Fruit fly (Drosophila melanogaster) whole organism, embryonic: ENCODE results near the gene rictor.
A peak's percentile ranks its signal among the peaks of the same experiment; 100 is the strongest.

Experiments
- Atf6 ChIP-seq: fragments of 200-800 bp; sonication (Bioruptor generic); IDR thresholded peaks from 2 replicates; pipeline ENCODE4 v1.3.6; 2022; ENCODE audit warnings: missing biosample characterization, missing genetic modification characterization
- Bgb ChIP-seq: fragments of 200-800 bp; sonication (Bioruptor generic); IDR thresholded peaks from 2 replicates; pipeline ENCODE4 v1.3.6; 2022; ENCODE audit warnings: missing biosample characterization, missing genetic modification characterization; ENCODE audit not compliant: partially characterized antibody
- Blimp-1 ChIP-seq: fragments of 200-800 bp; sonication (Bioruptor generic); optimal IDR thresholded peaks from 3 replicates; lab custom pipeline; 2018; ENCODE audit warnings: missing biosample characterization, missing genetic modification characterization, mild to moderate bottlenecking, moderate library complexity, missing genetic modification reagents
- CG10147 ChIP-seq: fragments of 200-800 bp; sonication (Bioruptor generic); optimal IDR thresholded peaks from 2 replicates; lab custom pipeline; 2019; ENCODE audit warnings: missing biosample characterization, mild to moderate bottlenecking, missing genetic modification characterization, moderate library complexity
- CG10209 ChIP-seq: fragments of 200-800 bp; sonication (Bioruptor generic); optimal IDR thresholded peaks from 3 replicates; lab custom pipeline; 2017; ENCODE audit warnings: missing biosample characterization, mild to moderate bottlenecking, missing genetic modification characterization, missing genetic modification reagents
- CG10979 ChIP-seq: fragments of 200-800 bp; sonication (Bioruptor generic); optimal IDR thresholded peaks from 2 replicates; lab custom pipeline; 2018; ENCODE audit warnings: missing biosample characterization, mild to moderate bottlenecking, missing genetic modification characterization, moderate library complexity
- CG13894 ChIP-seq: fragments of 200-800 bp; sonication (Bioruptor generic); optimal IDR thresholded peaks from 3 replicates; lab custom pipeline; 2018; ENCODE audit warnings: missing biosample characterization, mild to moderate bottlenecking, missing genetic modification characterization, moderate library complexity
- CG15011 ChIP-seq: fragments of 200-800 bp; sonication (Bioruptor generic); optimal IDR thresholded peaks from 3 replicates; lab custom pipeline; 2018; ENCODE audit warnings: missing biosample characterization, mild to moderate bottlenecking, missing genetic modification characterization
- CG16813 ChIP-seq: fragments of 200-800 bp; sonication (Bioruptor generic); IDR thresholded peaks from 3 replicates; pipeline ENCODE4 v1.3.6; 2022; ENCODE audit warnings: missing biosample characterization, missing genetic modification characterization; ENCODE audit not compliant: partially characterized antibody
- CG17361 ChIP-seq: fragments of 200-800 bp; sonication (Bioruptor generic); IDR thresholded peaks from 3 replicates; pipeline ENCODE4 v1.3.6; 2022; ENCODE audit warnings: missing biosample characterization, missing genetic modification characterization
- CG17385 ChIP-seq: fragments of 200-800 bp; sonication (Bioruptor generic); optimal IDR thresholded peaks from 3 replicates; lab custom pipeline; 2018; ENCODE audit warnings: missing biosample characterization, mild to moderate bottlenecking, missing genetic modification characterization
- CG3726 ChIP-seq: fragments of 200-800 bp; sonication (Bioruptor generic); IDR thresholded peaks from 3 replicates; pipeline ENCODE4, ENCODE4 v1.3.6; 2022; ENCODE audit warnings: missing biosample characterization, missing genetic modification characterization
- CG4328 ChIP-seq: fragments of 200-800 bp; sonication (Bioruptor generic); optimal IDR thresholded peaks from 3 replicates; lab custom pipeline; 2017; ENCODE audit warnings: missing biosample characterization, missing genetic modification reagents, missing genetic modification characterization
- CG4730 ChIP-seq: fragments of 200-800 bp; sonication (Bioruptor generic); IDR thresholded peaks from 2 replicates; pipeline ENCODE4 v1.3.6; 2022; ENCODE audit warnings: missing biosample characterization, missing genetic modification characterization
- CG6765 ChIP-seq: fragments of 200-800 bp; sonication (Bioruptor generic); optimal IDR thresholded peaks from 3 replicates; lab custom pipeline; 2017; ENCODE audit warnings: missing biosample characterization, mild to moderate bottlenecking, missing genetic modification characterization
- CG6791 ChIP-seq: fragments of 200-800 bp; sonication (Bioruptor generic); IDR thresholded peaks from 3 replicates; pipeline ENCODE4 v1.3.6; 2022; ENCODE audit warnings: missing biosample characterization, missing genetic modification characterization; ENCODE audit not compliant: partially characterized antibody
- CG7928 ChIP-seq: fragments of 200-800 bp; sonication (Bioruptor generic); optimal IDR thresholded peaks from 2 replicates; lab custom pipeline; 2017; ENCODE audit warnings: missing biosample characterization, mild to moderate bottlenecking, missing genetic modification characterization
- CG8281 ChIP-seq: fragments of 200-800 bp; sonication (Bioruptor generic); optimal IDR thresholded peaks from 2 replicates; lab custom pipeline; 2018; ENCODE audit warnings: missing biosample characterization, mild to moderate bottlenecking, missing genetic modification characterization, moderate library complexity
- CG9817 ChIP-seq: fragments of 200-800 bp; sonication (Bioruptor generic); optimal IDR thresholded peaks from 2 replicates; lab custom pipeline; 2018; ENCODE audit warnings: missing biosample characterization, mild to moderate bottlenecking, missing genetic modification characterization, moderate library complexity
- CkIIα-i1 ChIP-seq: fragments of 200-800 bp; sonication (Bioruptor generic); IDR thresholded peaks from 2 replicates; pipeline ENCODE4 v1.3.6; 2022; ENCODE audit warnings: missing biosample characterization, missing genetic modification characterization
- Dref ChIP-seq: fragments of 200-800 bp; sonication (Bioruptor generic); IDR thresholded peaks from 2 replicates; pipeline ENCODE4 v1.3.6; 2022; ENCODE audit warnings: missing biosample characterization, missing genetic modification characterization
- Ets97D ChIP-seq: fragments of 200-800 bp; sonication (Bioruptor generic); optimal IDR thresholded peaks from 3 replicates; lab custom pipeline; 2016; ENCODE audit warnings: missing biosample characterization, missing genetic modification characterization
- HLH3B ChIP-seq: fragments of 200-800 bp; sonication (Bioruptor generic); IDR thresholded peaks from 2 replicates; pipeline ENCODE4 v1.3.6; 2022; ENCODE audit warnings: missing biosample characterization, missing genetic modification characterization
- Hr3 ChIP-seq: fragments of 200-800 bp; sonication (Bioruptor generic); optimal IDR thresholded peaks from 3 replicates; lab custom pipeline; 2016; ENCODE audit warnings: missing biosample characterization, missing genetic modification characterization
- MTF-1 ChIP-seq: fragments of 200-800 bp; sonication (Bioruptor generic); optimal IDR thresholded peaks from 2 replicates; lab custom pipeline; 2018; ENCODE audit warnings: missing biosample characterization, mild to moderate bottlenecking, missing genetic modification characterization, borderline replicate concordance
- Neu2 ChIP-seq: fragments of 200-800 bp; sonication (Bioruptor generic); optimal IDR thresholded peaks from 3 replicates; lab custom pipeline; 2016; ENCODE audit warnings: missing biosample characterization, missing genetic modification characterization, borderline replicate concordance
- Opbp ChIP-seq: fragments of 200-800 bp; sonication (Bioruptor generic); IDR thresholded peaks from 3 replicates; pipeline ENCODE4 v1.3.6; 2022; ENCODE audit warnings: missing biosample characterization, missing genetic modification characterization; ENCODE audit not compliant: partially characterized antibody
- Sox100B ChIP-seq: fragments of 200-800 bp; sonication (Bioruptor generic); optimal IDR thresholded peaks from 3 replicates; lab custom pipeline; 2018; ENCODE audit warnings: missing biosample characterization, mild to moderate bottlenecking, missing genetic modification characterization
- amos ChIP-seq: fragments of 200-800 bp; sonication (Bioruptor generic); IDR thresholded peaks from 2 replicates; pipeline ENCODE4 v1.3.6; 2022; ENCODE audit warnings: missing biosample characterization, missing genetic modification characterization; ENCODE audit not compliant: partially characterized antibody
- az2 ChIP-seq: fragments of 200-800 bp; sonication (Bioruptor generic); optimal IDR thresholded peaks from 3 replicates; lab custom pipeline; 2016; ENCODE audit warnings: missing biosample characterization, missing genetic modification characterization
- cad ChIP-seq: fragments of >200 bp; optimal IDR thresholded peaks from 2 replicates; lab custom pipeline; 2017; ENCODE audit warnings: missing biosample characterization, missing genetic modification characterization
- crol ChIP-seq: fragments of 200-800 bp; sonication (Bioruptor generic); IDR thresholded peaks from 2 replicates; pipeline ENCODE4 v1.3.6; 2022; ENCODE audit warnings: missing biosample characterization, missing genetic modification characterization
- crp ChIP-seq, 2 experiments: fragments of 200-800 bp; sonication (Bioruptor generic); optimal IDR thresholded peaks; 2 replicates in 1 of 2; 3 replicates in 1 of 2; lab custom pipeline; 2017; ENCODE audit warnings: missing biosample characterization in 2 of 2, missing genetic modification characterization in 2 of 2, mild to moderate bottlenecking in 1 of 2, moderate library complexity in 1 of 2
- cwo ChIP-seq: fragments of 200-800 bp; sonication (Bioruptor generic); optimal IDR thresholded peaks from 3 replicates; lab custom pipeline; 2017; ENCODE audit warnings: missing biosample characterization, missing genetic modification characterization, mild to moderate bottlenecking, moderate library complexity, missing genetic modification reagents
- danr ChIP-seq: fragments of 200-800 bp; sonication (Bioruptor generic); IDR thresholded peaks from 2 replicates; pipeline ENCODE4 v1.3.6; 2022; ENCODE audit warnings: missing biosample characterization, missing genetic modification characterization
- dpn ChIP-seq, 2 experiments: fragments of 200-800 bp; sonication (Bioruptor generic); optimal IDR thresholded peaks; 3 replicates each; lab custom pipeline; 2016; ENCODE audit warnings: missing biosample characterization in 2 of 2, missing genetic modification characterization in 2 of 2
- ems ChIP-seq: fragments of 200-800 bp; sonication (Bioruptor generic); optimal IDR thresholded peaks from 3 replicates; lab custom pipeline; 2016; ENCODE audit warnings: missing biosample characterization, missing genetic modification characterization
- esg ChIP-seq: fragments of 200-800 bp; sonication (Bioruptor generic); conservative IDR thresholded peaks from 2 replicates; pipeline ENCODE4 v1.3.6; 2022; ENCODE audit warnings: missing biosample characterization, missing genetic modification characterization
- fd64A ChIP-seq: fragments of 200-800 bp; sonication (Bioruptor generic); optimal IDR thresholded peaks from 3 replicates; lab custom pipeline; 2018; ENCODE audit warnings: missing biosample characterization, mild to moderate bottlenecking, missing genetic modification characterization
- h ChIP-seq: fragments of >200 bp; optimal IDR thresholded peaks from 2 replicates; lab custom pipeline; 2017
- kni ChIP-seq: fragments of 200-800 bp; sonication (Bioruptor generic); optimal IDR thresholded peaks from 3 replicates; lab custom pipeline; 2017; ENCODE audit warnings: mild to moderate bottlenecking, missing biosample characterization, missing genetic modification reagents, missing genetic modification characterization
- prd ChIP-seq, 3 experiments: fragments of >200 bp in 2 of 3; fragments of 200-800 bp in 1 of 3; sonication (Bioruptor generic) in 1 of 3; optimal IDR thresholded peaks in 2 of 3; IDR thresholded peaks in 1 of 3; 2 replicates in 2 of 3; 3 replicates in 1 of 3; pipeline versions ENCODE4 v1.3.6 to Lab custom; 2017 to 2022; ENCODE audit warnings: missing biosample characterization in 1 of 3, missing genetic modification characterization in 1 of 3
- sd ChIP-seq: fragments of 200-800 bp; sonication (Bioruptor generic); optimal IDR thresholded peaks from 3 replicates; lab custom pipeline; 2018; ENCODE audit warnings: missing biosample characterization, mild to moderate bottlenecking, missing genetic modification characterization, moderate library complexity
- sisA ChIP-seq: fragments of 200-800 bp; sonication (Bioruptor generic); IDR thresholded peaks from 2 replicates; pipeline ENCODE4 v1.3.6; 2022; ENCODE audit warnings: missing biosample characterization, missing genetic modification characterization
- so ChIP-seq: fragments of 200-800 bp; sonication (Bioruptor generic); IDR thresholded peaks from 3 replicates; pipeline ENCODE4 v1.3.6; 2022; ENCODE audit warnings: missing biosample characterization, missing genetic modification characterization
- ttk ChIP-seq: fragments of 200-800 bp; sonication (Bioruptor generic); IDR thresholded peaks from 2 replicates; pipeline ENCODE4 v2.1.2; 2022; ENCODE audit warnings: missing biosample characterization, missing genetic modification characterization
- twi ChIP-seq: fragments of 200-800 bp; optimal IDR thresholded peaks from 2 replicates; lab custom pipeline; 2019; ENCODE audit warnings: missing biosample characterization, mild to moderate bottlenecking, missing genetic modification characterization, moderate library complexity
- zfh1 ChIP-seq: fragments of 200-800 bp; sonication (Bioruptor generic); IDR thresholded peaks from 3 replicates; pipeline ENCODE4 v1.3.6; 2022; ENCODE audit warnings: missing biosample characterization, missing genetic modification characterization

rictor gene

dm6 chrX:19224580-19225303 lies 36.3 kb downstream of the rictor start (continued):
- TF ChIP-seq cad: no peak
- no peak for TF ChIP-seq h (lab: Kevin White, UChicago)
- TF ChIP-seq HLH3B (GFP tag; lab: Robert Waterston, UW): no peak
- TF ChIP-seq CG13894 (tag; lab: Kevin White, UChicago): no peak
- no peak for TF ChIP-seq CG8281
- no peak for TF ChIP-seq CG7928 (GFP tag; lab: Kevin White, UChicago)
- no peak for TF ChIP-seq CG9817 (tag; lab: Kevin White, UChicago)
- TF ChIP-seq Opbp: no peak
- no peak for TF ChIP-seq Ets97D (GFP tag; lab: Kevin White, UChicago)
- no peak for TF ChIP-seq CkIIα-i1 (GFP tag; lab: Robert Waterston, UW)
- TF ChIP-seq Atf6 (GFP tag; lab: Robert Waterston, UW): no peak
- no peak for TF ChIP-seq CG16813
- no peak for TF ChIP-seq CG4328
- TF ChIP-seq cwo (GFP tag; lab: Kevin White, UChicago): peak; percentile 28
- TF ChIP-seq danr (GFP tag; lab: Robert Waterston, UW): no peak
- TF ChIP-seq so: no peak
- peak; percentile 34 for TF ChIP-seq CG10209
- no peak for TF ChIP-seq ems (GFP tag; lab: Kevin White, UChicago)
- no peak for TF ChIP-seq sisA (GFP tag; lab: Robert Waterston, UW)
- TF ChIP-seq twi (tag; lab: Kevin White, UChicago): no peak
- TF ChIP-seq Neu2 (GFP tag; lab: Kevin White, UChicago): no peak
- TF ChIP-seq CG6765 (GFP tag; lab: Kevin White, UChicago): peak; percentile 5
- no peak for TF ChIP-seq fd64A (GFP tag; lab: Kevin White, UChicago)
- TF ChIP-seq CG10147 (GFP tag; lab: Kevin White, UChicago): peak; percentile 22
- no peak for TF ChIP-seq CG3726 (GFP tag; lab: Robert Waterston, UW)
- peak; percentile 58 for TF ChIP-seq CG10979 (tag; lab: Kevin White, UChicago)
- TF ChIP-seq dpn (GFP tag; optimal IDR thresholded peaks at IDR 0.05; lab: Kevin White, UChicago): peak in 1 of 2 experiments; percentile 22
- TF ChIP-seq Dref (GFP tag; lab: Robert Waterston, UW): no peak
- TF ChIP-seq CG4730: no peak
- peak; percentile 89 for TF ChIP-seq CG17361 (GFP tag; lab: Robert Waterston, UW)
- TF ChIP-seq, all 482 proteins: peak for 81

- TF ChIP-seq crp (GFP tag; optimal IDR thresholded peaks at IDR 0.05; lab: Kevin White, UChicago) (no peak), esg (GFP tag; lab: Robert Waterston, UW) (no peak), Hr3 (GFP tag; lab: Kevin White, UChicago) (no peak), CG6791 (GFP tag; lab: Robert Waterston, UW) (peak; percentile 11; the same call in 1 of the 3 replicates), kni (peak; percentile 35), h (lab: Kevin White, UChicago) (no peak), Bgb (no peak), Sox100B (no peak), crol (GFP tag; lab: Robert Waterston, UW) (peak; percentile 46; the same call in 1 of the 2 replicates), amos (GFP tag; lab: Robert Waterston, UW) (no peak), MTF-1 (no peak), CG17385 (GFP tag; lab: Kevin White, UChicago) (peak; percentile 76), prd (optimal IDR thresholded peaks at IDR 0.05; lab: Kevin White, UChicago) (no peak), prd (GFP tag; IDR thresholded peaks at IDR 0.05; lab: Robert Waterston, UW) (peak; percentile 13; the same call in 1 of the 3 replicates), sd (tag; lab: Kevin White, UChicago) (no peak), Blimp-1 (GFP tag; lab: Kevin White, UChicago) (peak; percentile 97), az2 (no peak), ttk (no peak), CG16813 (no peak), CG15011 (GFP tag; lab: Kevin White, UChicago) (no peak), zfh1 (GFP tag; lab: Robert Waterston, UW) (no peak)
Observed at dm6 chrX:19220963-19221572, 40.0 kb downstream of the rictor start.
